Worm (Caenorhabditis elegans) whole organism, early embryonic: ENCODE measurements around the gene clec-79.
A peak's percentile ranks its signal among the peaks of the same experiment; 100 is the strongest.

Experiments used
- B0310.2 ChIP-seq: sonication (generic microtip); optimal IDR thresholded peaks from 2 replicates; lab custom pipeline; 2016; ENCODE audit warnings: mild to moderate bottlenecking, missing genetic modification characterization, missing compliant biosample characterization
- F13C5.2 ChIP-seq: sonication (generic microtip); optimal IDR thresholded peaks from 2 replicates; lab custom pipeline; 2017; ENCODE audit warnings: mild to moderate bottlenecking, missing genetic modification characterization, inconsistent platforms, missing compliant biosample characterization
- aly-1 ChIP-seq: sonication (generic microtip); optimal IDR thresholded peaks from 2 replicates; lab custom pipeline; 2016; ENCODE audit warnings: missing genetic modification characterization, missing compliant biosample characterization
- ama-1 ChIP-seq: fragments of 150-350 bp; optimal IDR thresholded peaks from 2 replicates; lab custom pipeline; 2014
- ceh-13 ChIP-seq: fragments of 200-800 bp; sonication (Bioruptor generic); optimal IDR thresholded peaks from 2 replicates; lab custom pipeline; 2018; ENCODE audit warnings: mild to moderate bottlenecking, missing genetic modification characterization, missing compliant biosample characterization
- ceh-36 ChIP-seq: sonication (generic microtip); optimal IDR thresholded peaks from 2 replicates; lab custom pipeline; 2016; ENCODE audit warnings: missing genetic modification characterization, inconsistent platforms, missing compliant biosample characterization
- ets-7 ChIP-seq: sonication (generic microtip); optimal IDR thresholded peaks from 2 replicates; lab custom pipeline; 2016; ENCODE audit warnings: missing genotype, missing genetic modification characterization, missing compliant biosample characterization
- flt-1 ChIP-seq: fragments of 200-800 bp; sonication (Bioruptor generic); IDR thresholded peaks from 2 replicates; pipeline ENCODE4 v1.3.6; 2022; ENCODE audit warnings: missing genetic modification characterization, missing compliant biosample characterization
- hmbx-1 ChIP-seq: sonication (generic microtip); optimal IDR thresholded peaks from 2 replicates; lab custom pipeline; 2016; ENCODE audit warnings: mild to moderate bottlenecking, missing genetic modification characterization, missing compliant biosample characterization
- hmg-4 ChIP-seq: fragments of 200-800 bp; sonication (Bioruptor generic); optimal IDR thresholded peaks from 2 replicates; lab custom pipeline; 2018; ENCODE audit warnings: mild to moderate bottlenecking, missing genetic modification characterization, missing compliant biosample characterization
- hnd-1 ChIP-seq: sonication (generic microtip); optimal IDR thresholded peaks from 2 replicates; lab custom pipeline; 2016; ENCODE audit warnings: missing genetic modification characterization, missing compliant biosample characterization
- pes-1 ChIP-seq: fragments of 200-800 bp; sonication (Bioruptor generic); IDR thresholded peaks from 2 replicates; pipeline ENCODE4 v1.3.6; 2022; ENCODE audit warnings: missing genetic modification reagents, missing genetic modification characterization, missing compliant biosample characterization
- scrt-1 ChIP-seq: fragments of 200-800 bp; sonication (Bioruptor generic); IDR thresholded peaks from 2 replicates; pipeline ENCODE4 v1.3.6; 2022; ENCODE audit warnings: missing genetic modification characterization, missing compliant biosample characterization
- sea-1 ChIP-seq: fragments of 200-800 bp; sonication (Bioruptor generic); conservative IDR thresholded peaks from 2 replicates; pipeline ENCODE4 v1.3.6; 2022; ENCODE audit warnings: missing genetic modification characterization, missing compliant biosample characterization
- tbx-11 ChIP-seq: fragments of 200-800 bp; sonication (Bioruptor generic); IDR thresholded peaks from 2 replicates; pipeline ENCODE4 v1.3.6; 2022; ENCODE audit warnings: missing genetic modification characterization, missing compliant biosample characterization
- tbx-37 ChIP-seq: fragments of 200-800 bp; sonication (Bioruptor generic); conservative IDR thresholded peaks from 2 replicates; pipeline ENCODE4 v1.3.6; 2022; ENCODE audit warnings: missing genetic modification reagents, missing genetic modification characterization, missing compliant biosample characterization
- tra-4 ChIP-seq: sonication (generic microtip); optimal IDR thresholded peaks from 2 replicates; lab custom pipeline; 2017; ENCODE audit warnings: missing genetic modification characterization, missing compliant biosample characterization

Gene clec-79

ce11 chrIV:3979525-3979924 lies 6.4 kb downstream of the clec-79 start, which contains the start of gene srh-222:
srh-222 (plus strand) TSS chrIV:3979825.
- no peak for TF ChIP-seq hnd-1 (tag; lab: Kevin White, UChicago)

- no peak for TF ChIP-seq B0310.2 (tag; lab: Kevin White, UChicago)
- no peak for TF ChIP-seq ceh-13 (GFP tag; lab: Kevin White, UChicago)
- TF ChIP-seq tra-4 (tag; lab: Kevin White, UChicago), result no peak
- TF ChIP-seq hmbx-1 (tag; lab: Kevin White, UChicago), result no peak
- TF ChIP-seq ama-1 (lab: Kevin White, UChicago), result no peak
- TF ChIP-seq ceh-36, result no peak
- no peak for TF ChIP-seq flt-1 (GFP tag; lab: Robert Waterston, UW)
- TF ChIP-seq pes-1 (GFP tag; lab: Robert Waterston, UW), result no peak
- no peak for TF ChIP-seq sea-1
- TF ChIP-seq tbx-37 (GFP tag; lab: Robert Waterston, UW), result no peak
- no peak for TF ChIP-seq aly-1 (tag; lab: Kevin White, UChicago)
- TF ChIP-seq tbx-11 (GFP tag; lab: Robert Waterston, UW), result no peak
- TF ChIP-seq scrt-1, result no peak
- no peak for TF ChIP-seq F13C5.2 (tag; lab: Kevin White, UChicago)
- TF ChIP-seq hnd-1 (tag; lab: Kevin White, UChicago), result no peak
These were observed 8.5 kb downstream of the clec-79 start, which contains the start of gene srh-223 for ce11 chrIV:3981601-3982000. srh-223 (plus strand) TSS chrIV:3981901.

- TF ChIP-seq tbx-11 (GFP tag; lab: Robert Waterston, UW) (no peak), ceh-36 (no peak), hnd-1 (tag; lab: Kevin White, UChicago) (no peak), hmbx-1 (tag; lab: Kevin White, UChicago) (no peak), tra-4 (tag; lab: Kevin White, UChicago) (no peak), aly-1 (tag; lab: Kevin White, UChicago) (no peak), B0310.2 (tag; lab: Kevin White, UChicago) (no peak), hmg-4 (no peak), ama-1 (lab: Kevin White, UChicago) (no peak), F13C5.2 (tag; lab: Kevin White, UChicago) (no peak), ets-7 (tag; lab: Kevin White, UChicago) (no peak), scrt-1 (no peak), ceh-13 (GFP tag; lab: Kevin White, UChicago) (no peak), pes-1 (GFP tag; lab: Robert Waterston, UW) (no peak), tbx-37 (GFP tag; lab: Robert Waterston, UW) (no peak), flt-1 (GFP tag; lab: Robert Waterston, UW) (no peak)
These were observed 15.0 kb downstream of the clec-79 start for ce11 chrIV:3988132-3988531.

DNA sequence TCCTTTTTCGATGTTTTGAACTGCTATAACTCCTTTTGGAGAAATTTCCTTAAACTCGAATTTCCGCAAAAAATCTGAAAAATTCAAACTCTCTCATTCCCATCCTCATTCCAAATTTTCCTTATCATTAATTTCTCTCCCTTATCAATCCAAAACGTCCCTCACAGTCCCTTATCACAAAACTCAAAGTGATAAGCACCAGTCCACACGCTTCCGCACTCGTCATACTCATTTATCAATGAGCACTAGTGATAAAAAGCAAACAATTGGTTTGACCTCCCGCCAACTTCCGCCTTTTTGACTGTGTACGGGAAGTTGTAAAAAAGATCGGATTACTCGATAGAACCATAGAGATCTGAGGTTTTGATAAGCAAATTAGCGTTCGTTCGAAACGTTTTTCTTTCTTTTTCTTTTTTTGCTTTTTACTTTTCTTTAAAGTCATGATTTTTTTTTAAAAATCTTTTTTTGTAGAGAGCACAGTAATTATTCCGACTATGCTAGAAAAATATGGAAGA lies 15.5 kb downstream of the clec-79 start, which contains the start of gene clec-78:
Gene clec-78, plus strand, starts transcription at position 465 of the 515 bp plus-strand sequence.
- TF ChIP-seq B0310.2 (tag; lab: Kevin White, UChicago), result peak; percentile 35
- TF ChIP-seq ceh-36, result no peak

ce11 chrIV:3993292-3993691 lies 20.1 kb downstream of the clec-79 start, which contains the start of gene F47C12.6:
F47C12.6 (minus strand) TSS chrIV:3993392.
- TF ChIP-seq scrt-1, result no peak
- no peak for TF ChIP-seq ceh-13 (GFP tag; lab: Kevin White, UChicago)
- TF ChIP-seq tbx-37 (GFP tag; lab: Robert Waterston, UW), result no peak
- no peak for TF ChIP-seq ets-7 (tag; lab: Kevin White, UChicago)
- no peak for TF ChIP-seq pes-1 (GFP tag; lab: Robert Waterston, UW)
- TF ChIP-seq hmg-4, result no peak
- no peak for TF ChIP-seq aly-1 (tag; lab: Kevin White, UChicago)
- no peak for TF ChIP-seq ceh-36
- no peak for TF ChIP-seq F13C5.2 (tag; lab: Kevin White, UChicago)
- TF ChIP-seq ama-1 (lab: Kevin White, UChicago), result no peak
- no peak for TF ChIP-seq sea-1
- no peak for TF ChIP-seq flt-1 (GFP tag; lab: Robert Waterston, UW)
- no peak for TF ChIP-seq tbx-11 (GFP tag; lab: Robert Waterston, UW)
- TF ChIP-seq hnd-1 (tag; lab: Kevin White, UChicago), result no peak
- TF ChIP-seq hmbx-1 (tag; lab: Kevin White, UChicago), result no peak

- TF ChIP-seq scrt-1 (no peak), pes-1 (GFP tag; lab: Robert Waterston, UW) (no peak), hmbx-1 (tag; lab: Kevin White, UChicago) (no peak), ama-1 (lab: Kevin White, UChicago) (no peak), tra-4 (tag; lab: Kevin White, UChicago) (no peak), aly-1 (tag; lab: Kevin White, UChicago) (no peak), ceh-13 (GFP tag; lab: Kevin White, UChicago) (no peak), hnd-1 (tag; lab: Kevin White, UChicago) (no peak), ceh-36 (no peak), ets-7 (tag; lab: Kevin White, UChicago) (no peak), tbx-11 (GFP tag; lab: Robert Waterston, UW) (no peak), F13C5.2 (tag; lab: Kevin White, UChicago) (no peak), hmg-4 (no peak), sea-1 (no peak), B0310.2 (tag; lab: Kevin White, UChicago) (no peak), tbx-37 (GFP tag; lab: Robert Waterston, UW) (no peak), flt-1 (GFP tag; lab: Robert Waterston, UW) (no peak)
These were observed 21.2 kb downstream of the clec-79 start, which contains the start of gene F47C12.13 for ce11 chrIV:3994318-3994717. F47C12.13 (minus strand) TSS chrIV:3994418.

ce11 chrIV:3995384-3995783 lies 22.2 kb downstream of the clec-79 start, which contains the start of gene F47C12.7:
F47C12.7 (minus strand) TSS chrIV:3995484.
- TF ChIP-seq sea-1, result no peak
- no peak for TF ChIP-seq tra-4 (tag; lab: Kevin White, UChicago)
- TF ChIP-seq tbx-11 (GFP tag; lab: Robert Waterston, UW), result no peak
- no peak for TF ChIP-seq ama-1 (lab: Kevin White, UChicago)
- TF ChIP-seq F13C5.2 (tag; lab: Kevin White, UChicago), result no peak
- TF ChIP-seq pes-1 (GFP tag; lab: Robert Waterston, UW), result no peak
